Worm (Caenorhabditis elegans) whole organism, mixed stage, embryonic: ENCODE data around the gene noca-1.

Source experiments
- blmp-1 ChIP-seq: fragments of 150-350 bp; optimal IDR thresholded peaks from 2 replicates; lab custom pipeline; 2014; ENCODE audit warnings: missing biosample characterization, missing genetic modification characterization
- nhr-2 ChIP-seq: fragments of 150-350 bp; optimal IDR thresholded peaks from 2 replicates; lab custom pipeline; 2014; ENCODE audit warnings: missing biosample characterization, missing genetic modification characterization
- nhr-237 ChIP-seq: fragments of 150-350 bp; optimal IDR thresholded peaks from 2 replicates; lab custom pipeline; 2014; ENCODE audit warnings: missing biosample characterization, missing genetic modification characterization
- nhr-28 ChIP-seq: fragments of 150-350 bp; optimal IDR thresholded peaks from 2 replicates; lab custom pipeline; 2014; ENCODE audit warnings: missing biosample characterization, missing genetic modification characterization
- nhr-76 ChIP-seq: sonication (generic microtip); optimal IDR thresholded peaks from 2 replicates; lab custom pipeline; 2017; ENCODE audit warnings: missing biosample characterization, missing genetic modification characterization
- snpc-4 ChIP-seq: fragments of 150-350 bp; optimal IDR thresholded peaks from 2 replicates; lab custom pipeline; 2014; ENCODE audit warnings: missing biosample characterization, missing genetic modification characterization
- unc-120 ChIP-seq: sonication (generic microtip); optimal IDR thresholded peaks from 2 replicates; lab custom pipeline; 2017; ENCODE audit warnings: missing genetic modification characterization, missing compliant biosample characterization; ENCODE audit not compliant: poor library complexity, severe bottlenecking
- unc-39 ChIP-seq: fragments of 150-350 bp; optimal IDR thresholded peaks from 2 replicates; lab custom pipeline; 2014; ENCODE audit warnings: missing biosample characterization, missing genetic modification characterization
- unc-62 ChIP-seq: fragments of 150-350 bp; optimal IDR thresholded peaks from 2 replicates; lab custom pipeline; 2014; ENCODE audit warnings: missing biosample characterization, missing genetic modification reagents, missing genetic modification characterization
- zip-8 ChIP-seq: fragments of 150-350 bp; optimal IDR thresholded peaks from 2 replicates; lab custom pipeline; 2014; ENCODE audit warnings: missing biosample characterization, missing genetic modification characterization
- ztf-11 ChIP-seq: fragments of 150-350 bp; optimal IDR thresholded peaks from 2 replicates; lab custom pipeline; 2014; ENCODE audit warnings: missing biosample characterization, missing genetic modification characterization

DNA sequence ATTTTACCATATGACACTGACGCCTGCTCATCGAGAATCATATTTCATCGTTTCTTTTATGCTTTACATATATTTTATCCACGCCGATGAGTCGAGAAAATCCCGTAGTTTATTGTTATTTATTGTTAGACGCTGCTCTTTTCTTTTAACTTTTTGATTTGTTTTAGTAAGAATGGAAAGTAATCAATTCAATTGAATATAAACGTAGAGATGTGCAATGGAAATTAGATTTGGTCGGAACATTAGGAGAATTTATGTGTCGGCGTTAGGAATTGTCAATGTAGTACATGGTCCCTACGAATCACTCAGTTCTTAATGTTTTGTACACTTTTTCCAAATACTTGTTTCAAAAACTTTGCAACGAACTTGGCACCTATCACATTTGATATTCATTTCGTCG is 12.5 kb downstream of the noca-1 start:
- TF ChIP-seq blmp-1 (no peak), nhr-2 (tag; lab: Kevin White, UChicago) (no peak), unc-39 (no peak), unc-62 (GFP tag; lab: Kevin White, UChicago) (no peak), ztf-11 (no peak), snpc-4 (tag; lab: Kevin White, UChicago) (no peak), nhr-28 (no peak), nhr-76 (tag; lab: Kevin White, UChicago) (no peak), unc-120 (tag; lab: Kevin White, UChicago) (no peak), zip-8 (tag; lab: Kevin White, UChicago) (no peak), nhr-237 (tag; lab: Kevin White, UChicago) (no peak)
